Fruit fly (Drosophila melanogaster) whole organism, embryonic: ENCODE data around the gene CG31076.
A peak's percentile ranks its signal among the peaks of the same experiment; 100 is the strongest.

Experiments used
- Bgb ChIP-seq: fragments of 200-800 bp; sonication (Bioruptor generic); IDR thresholded peaks from 2 replicates; pipeline ENCODE4 v1.3.6; 2022; ENCODE audit warnings: missing biosample characterization, missing genetic modification characterization; ENCODE audit not compliant: partially characterized antibody
- CG10366 ChIP-seq: fragments of 200-800 bp; sonication (Bioruptor generic); IDR thresholded peaks from 2 replicates; pipeline ENCODE4 v1.3.6; 2022; ENCODE audit warnings: missing biosample characterization, missing genetic modification characterization
- CG10462 ChIP-seq: fragments of 200-800 bp; sonication (Bioruptor generic); optimal IDR thresholded peaks from 2 replicates; lab custom pipeline; 2016; ENCODE audit warnings: missing biosample characterization, missing genetic modification characterization
- CG11398 ChIP-seq: fragments of 200-800 bp; sonication (Bioruptor generic); optimal IDR thresholded peaks from 2 replicates; lab custom pipeline; 2016; ENCODE audit warnings: missing biosample characterization, missing genetic modification characterization
- CG11456 ChIP-seq: fragments of 200-800 bp; sonication (Bioruptor generic); IDR thresholded peaks from 3 replicates; pipeline ENCODE4 v1.3.6; 2022; ENCODE audit warnings: missing biosample characterization, missing genetic modification characterization
- CG11504 ChIP-seq: fragments of 200-800 bp; sonication (Bioruptor generic); optimal IDR thresholded peaks from 3 replicates; lab custom pipeline; 2019; ENCODE audit warnings: missing biosample characterization, mild to moderate bottlenecking, missing genetic modification characterization, moderate library complexity
- CG12659 ChIP-seq: fragments of 200-800 bp; sonication (Bioruptor generic); optimal IDR thresholded peaks from 3 replicates; lab custom pipeline; 2017; ENCODE audit warnings: mild to moderate bottlenecking, missing biosample characterization, missing genetic modification reagents, missing genetic modification characterization
- CG14441 ChIP-seq: fragments of 200-800 bp; sonication (Bioruptor generic); IDR thresholded peaks from 2 replicates; pipeline ENCODE4 v1.3.6; 2022; ENCODE audit warnings: missing biosample characterization, missing genetic modification characterization
- CG15479 ChIP-seq: fragments of 200-800 bp; sonication (Bioruptor generic); optimal IDR thresholded peaks from 3 replicates; lab custom pipeline; 2019; ENCODE audit warnings: missing biosample characterization, mild to moderate bottlenecking, missing genetic modification characterization, moderate library complexity
- CG1603 ChIP-seq: fragments of 200-800 bp; sonication (Bioruptor generic); optimal IDR thresholded peaks from 2 replicates; lab custom pipeline; 2019; ENCODE audit warnings: missing biosample characterization, mild to moderate bottlenecking, missing genetic modification characterization, moderate library complexity
- CG16815 ChIP-seq: fragments of 200-800 bp; sonication (Bioruptor generic); optimal IDR thresholded peaks from 3 replicates; lab custom pipeline; 2017; ENCODE audit warnings: missing biosample characterization, mild to moderate bottlenecking, missing genetic modification characterization
- CG17802 ChIP-seq: fragments of 200-800 bp; sonication (Bioruptor generic); optimal IDR thresholded peaks from 2 replicates; lab custom pipeline; 2018; ENCODE audit warnings: missing biosample characterization, mild to moderate bottlenecking, missing genetic modification characterization, moderate library complexity
- CG31441 ChIP-seq: fragments of 200-800 bp; sonication (Bioruptor generic); IDR thresholded peaks from 2 replicates; pipeline ENCODE4 v1.3.6; 2022; ENCODE audit warnings: missing biosample characterization, missing genetic modification characterization
- CG4360 ChIP-seq: fragments of 200-800 bp; sonication (Bioruptor generic); IDR thresholded peaks from 2 replicates; pipeline ENCODE4 v1.3.6; 2022; ENCODE audit warnings: missing biosample characterization, missing genetic modification characterization
- CG4404 ChIP-seq: fragments of 200-800 bp; sonication (Bioruptor generic); IDR thresholded peaks from 2 replicates; pipeline ENCODE4 v1.3.6; 2022; ENCODE audit warnings: missing biosample characterization, missing genetic modification characterization
- CG4617 ChIP-seq: fragments of 200-800 bp; sonication (Bioruptor generic); optimal IDR thresholded peaks from 3 replicates; lab custom pipeline; 2016; ENCODE audit warnings: missing biosample characterization, missing genetic modification characterization, borderline replicate concordance
- CG6683 ChIP-seq: fragments of 200-800 bp; sonication (Bioruptor generic); optimal IDR thresholded peaks from 2 replicates; lab custom pipeline; 2017; ENCODE audit warnings: missing biosample characterization, mild to moderate bottlenecking, missing genetic modification characterization, missing genetic modification reagents
- CG7372 ChIP-seq: fragments of 200-800 bp; sonication (Bioruptor generic); IDR thresholded peaks from 2 replicates; pipeline ENCODE4 v1.3.6; 2022; ENCODE audit warnings: missing biosample characterization, missing genetic modification characterization
- CG9876 ChIP-seq: fragments of 200-800 bp; sonication (Bioruptor generic); optimal IDR thresholded peaks from 2 replicates; lab custom pipeline; 2016; ENCODE audit warnings: missing biosample characterization, missing genetic modification characterization
- Dfd ChIP-seq, 2 experiments: fragments of >200 bp; optimal IDR thresholded peaks; 2 replicates each; lab custom pipeline; 2017; ENCODE audit warnings: missing biosample characterization in 2 of 2, missing genetic modification characterization in 2 of 2
- E2f2 ChIP-seq: fragments of 200-800 bp; sonication (Bioruptor generic); IDR thresholded peaks from 2 replicates; pipeline ENCODE4 v1.3.6; 2022; ENCODE audit warnings: missing biosample characterization, missing genetic modification characterization
- Fer1 ChIP-seq: fragments of 200-800 bp; sonication (Bioruptor generic); optimal IDR thresholded peaks from 2 replicates; lab custom pipeline; 2017; ENCODE audit warnings: missing biosample characterization, mild to moderate bottlenecking, missing genetic modification characterization
- HLH54F ChIP-seq: fragments of 200-800 bp; sonication (Bioruptor generic); optimal IDR thresholded peaks from 3 replicates; lab custom pipeline; 2016; ENCODE audit warnings: missing biosample characterization, missing genetic modification characterization
- Hmr ChIP-seq: fragments of 200-800 bp; sonication (Bioruptor generic); optimal IDR thresholded peaks from 3 replicates; lab custom pipeline; 2017; ENCODE audit warnings: mild to moderate bottlenecking, missing biosample characterization, missing genetic modification reagents, missing genetic modification characterization
- Hsf ChIP-seq: fragments of 200-800 bp; sonication (Bioruptor generic); optimal IDR thresholded peaks from 3 replicates; lab custom pipeline; 2016; ENCODE audit warnings: missing biosample characterization, missing genetic modification characterization
- Neu2 ChIP-seq: fragments of 200-800 bp; sonication (Bioruptor generic); optimal IDR thresholded peaks from 3 replicates; lab custom pipeline; 2016; ENCODE audit warnings: missing biosample characterization, missing genetic modification characterization, borderline replicate concordance
- Vsx1 ChIP-seq: fragments of 200-800 bp; sonication (Bioruptor generic); optimal IDR thresholded peaks from 2 replicates; lab custom pipeline; 2017; ENCODE audit warnings: missing biosample characterization, mild to moderate bottlenecking, missing genetic modification characterization, missing genetic modification reagents
- amos ChIP-seq: fragments of 200-800 bp; sonication (Bioruptor generic); IDR thresholded peaks from 2 replicates; pipeline ENCODE4 v1.3.6; 2022; ENCODE audit warnings: missing biosample characterization, missing genetic modification characterization; ENCODE audit not compliant: partially characterized antibody
- ara ChIP-seq: fragments of 200-800 bp; sonication (Bioruptor generic); IDR thresholded peaks from 2 replicates; pipeline ENCODE4 v1.3.6; 2022; ENCODE audit warnings: missing biosample characterization, missing genetic modification characterization
- bcd ChIP-seq: fragments of 200-800 bp; sonication (Bioruptor generic); optimal IDR thresholded peaks from 2 replicates; lab custom pipeline; 2017; ENCODE audit warnings: missing biosample characterization, mild to moderate bottlenecking, missing genetic modification characterization
- chif ChIP-seq, 2 experiments: fragments of 200-800 bp; sonication (Bioruptor generic); optimal IDR thresholded peaks; 3 replicates each; lab custom pipeline; 2016; ENCODE audit warnings: missing biosample characterization in 2 of 2, missing genetic modification characterization in 2 of 2
- chinmo ChIP-seq: fragments of 200-800 bp; sonication (Bioruptor generic); IDR thresholded peaks from 4 replicates; pipeline ENCODE4 v1.3.6; 2022; ENCODE audit warnings: missing biosample characterization, missing genetic modification characterization; ENCODE audit not compliant: partially characterized antibody
- ci ChIP-seq: fragments of 200-800 bp; sonication (Bioruptor generic); IDR thresholded peaks from 3 replicates; pipeline ENCODE4 v1.3.6; 2022; ENCODE audit warnings: missing biosample characterization, missing genetic modification characterization
- croc ChIP-seq: fragments of 200-800 bp; sonication (Bioruptor generic); conservative IDR thresholded peaks from 3 replicates; pipeline ENCODE4 v1.3.6; 2022; ENCODE audit warnings: missing biosample characterization, missing genetic modification characterization
- dan ChIP-seq: fragments of 200-800 bp; sonication (Bioruptor generic); IDR thresholded peaks from 2 replicates; pipeline ENCODE4 v1.3.6; 2022; ENCODE audit warnings: missing biosample characterization, missing genetic modification characterization
- fd96Cb ChIP-seq: fragments of 200-800 bp; sonication (Bioruptor generic); optimal IDR thresholded peaks from 2 replicates; lab custom pipeline; 2018; ENCODE audit warnings: missing biosample characterization, mild to moderate bottlenecking, missing genetic modification characterization, moderate library complexity
- fu2 ChIP-seq: fragments of 200-800 bp; sonication (Bioruptor generic); optimal IDR thresholded peaks from 2 replicates; lab custom pipeline; 2016; ENCODE audit warnings: missing biosample characterization, missing genetic modification characterization
- gfzf ChIP-seq: fragments of 200-800 bp; sonication (Bioruptor generic); optimal IDR thresholded peaks from 2 replicates; lab custom pipeline; 2016; ENCODE audit warnings: missing biosample characterization, mild to moderate bottlenecking, missing genetic modification characterization, moderate library complexity
- grn ChIP-seq: fragments of 200-800 bp; sonication (Bioruptor generic); optimal IDR thresholded peaks from 3 replicates; lab custom pipeline; 2017; ENCODE audit warnings: missing biosample characterization, missing genetic modification characterization
- jing ChIP-seq: fragments of 200-800 bp; sonication (Bioruptor generic); optimal IDR thresholded peaks from 2 replicates; lab custom pipeline; 2018; ENCODE audit warnings: missing biosample characterization, mild to moderate bottlenecking, missing genetic modification characterization
- mirr ChIP-seq: fragments of 200-800 bp; sonication (Bioruptor generic); optimal IDR thresholded peaks from 3 replicates; lab custom pipeline; 2018; ENCODE audit warnings: missing biosample characterization, mild to moderate bottlenecking, missing genetic modification characterization
- otp ChIP-seq: fragments of 200-800 bp; sonication (Bioruptor generic); IDR thresholded peaks from 3 replicates; pipeline ENCODE4, ENCODE4 v1.3.6; 2022; ENCODE audit warnings: missing biosample characterization, missing genetic modification characterization
- prd ChIP-seq, 3 experiments: fragments of >200 bp in 2 of 3; fragments of 200-800 bp in 1 of 3; sonication (Bioruptor generic) in 1 of 3; optimal IDR thresholded peaks in 2 of 3; IDR thresholded peaks in 1 of 3; 2 replicates in 2 of 3; 3 replicates in 1 of 3; pipeline versions ENCODE4 v1.3.6 to Lab custom; 2017 to 2022; ENCODE audit warnings: missing biosample characterization in 1 of 3, missing genetic modification characterization in 1 of 3
- schlank ChIP-seq: fragments of 200-800 bp; sonication (Bioruptor generic); optimal IDR thresholded peaks from 2 replicates; lab custom pipeline; 2018; ENCODE audit warnings: missing biosample characterization, mild to moderate bottlenecking, missing genetic modification characterization
- sob ChIP-seq: fragments of 200-800 bp; sonication (Bioruptor generic); IDR thresholded peaks from 2 replicates; pipeline ENCODE4 v1.3.6; 2022; ENCODE audit warnings: missing biosample characterization, missing genetic modification characterization
- sr ChIP-seq: fragments of 200-800 bp; sonication (Bioruptor generic); IDR thresholded peaks from 3 replicates; pipeline ENCODE4 v1.3.6; 2022; ENCODE audit warnings: missing biosample characterization, missing genetic modification characterization
- ssp ChIP-seq: fragments of 200-800 bp; sonication (Bioruptor generic); IDR thresholded peaks from 2 replicates; pipeline ENCODE4 v1.3.6; 2022; ENCODE audit warnings: missing biosample characterization, missing genetic modification characterization
- stc ChIP-seq: fragments of 200-800 bp; sonication (Bioruptor generic); IDR thresholded peaks from 2 replicates; pipeline ENCODE4 v1.3.6; 2022; ENCODE audit warnings: missing biosample characterization, missing genetic modification characterization
- toy ChIP-seq: fragments of 200-800 bp; sonication (Bioruptor generic); IDR thresholded peaks from 2 replicates; pipeline ENCODE4 v1.3.6; 2022; ENCODE audit warnings: missing biosample characterization, missing genetic modification characterization

CG31076 gene

DNA sequence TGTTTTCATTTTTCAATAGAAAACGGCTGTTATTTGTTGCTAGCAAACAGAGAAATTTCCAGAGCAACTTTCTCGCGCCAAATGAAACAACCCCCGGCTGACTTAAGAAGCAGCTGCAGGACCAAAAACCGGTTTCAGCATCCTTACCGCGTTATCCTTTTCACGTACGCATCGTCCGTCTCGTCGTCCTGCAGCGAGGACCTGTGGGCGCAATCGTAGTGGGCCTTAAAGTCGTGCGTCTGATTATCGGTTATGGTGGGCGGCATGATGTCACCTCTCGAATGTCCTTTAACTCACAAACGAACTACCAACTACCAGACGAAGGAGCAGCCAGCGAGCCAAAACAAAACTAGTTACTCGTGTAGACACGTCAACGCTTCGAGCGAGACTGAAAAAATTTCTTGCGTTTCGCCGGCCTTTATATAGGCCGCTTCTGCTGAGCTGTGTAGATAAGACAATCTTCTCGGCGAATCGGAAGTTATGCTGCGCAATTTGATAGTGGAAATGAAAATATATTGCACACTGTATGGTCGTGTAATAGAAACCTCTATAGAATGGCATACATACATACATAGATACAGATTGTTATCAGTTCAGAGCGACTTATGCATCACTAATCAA, 36.7 kb downstream of the CG31076 start (continued):
- peak; percentile 33 for TF ChIP-seq mirr (GFP tag; lab: Kevin White, UChicago)
- TF ChIP-seq CG6683 = no peak
- no peak for TF ChIP-seq bcd (GFP tag; lab: Kevin White, UChicago)
- no peak for TF ChIP-seq ci
- TF ChIP-seq CG11398 (GFP tag; lab: Kevin White, UChicago) = no peak
- no peak for TF ChIP-seq CG4617
- no peak for TF ChIP-seq amos (GFP tag; lab: Robert Waterston, UW)
- TF ChIP-seq CG11504 (tag; lab: Kevin White, UChicago) = no peak
- no peak for TF ChIP-seq sr (GFP tag; lab: Robert Waterston, UW)
- TF ChIP-seq fd96Cb (tag; lab: Kevin White, UChicago) = no peak
- no peak for TF ChIP-seq CG14441 (GFP tag; lab: Robert Waterston, UW)
- TF ChIP-seq otp = 0 out of 3 replicates have a peak, but pooled peaks have one; percentile 14
- 0 out of 2 replicates have a peak, but pooled peaks have one; percentile 9 for TF ChIP-seq sob
- TF ChIP-seq gfzf (GFP tag; lab: Kevin White, UChicago) = no peak
- no peak for TF ChIP-seq CG4360 (GFP tag; lab: Robert Waterston, UW)
- peak; percentile 70 for TF ChIP-seq grn (GFP tag; lab: Kevin White, UChicago)
- TF ChIP-seq chif (GFP tag; optimal IDR thresholded peaks at IDR 0.05; lab: Kevin White, UChicago) = no peak
- TF ChIP-seq CG4404 (GFP tag; lab: Robert Waterston, UW) = no peak
- TF ChIP-seq Hsf (GFP tag; lab: Kevin White, UChicago) = no peak
- TF ChIP-seq CG31441 (GFP tag; lab: Robert Waterston, UW) = no peak
- TF ChIP-seq CG1603 (tag; lab: Kevin White, UChicago) = no peak
- TF ChIP-seq Bgb (GFP tag; lab: Robert Waterston, UW) = peak; percentile 22; the same call in 1 of the 2 replicates
- no peak for TF ChIP-seq HLH54F (GFP tag; lab: Kevin White, UChicago)
- no peak for TF ChIP-seq CG7372 (GFP tag; lab: Robert Waterston, UW)
- TF ChIP-seq CG15479 = no peak
- 0 out of 4 replicates have a peak, but pooled peaks have one; percentile 65 for TF ChIP-seq chinmo (GFP tag; lab: Robert Waterston, UW)
- no peak for TF ChIP-seq Dfd (GFP tag; optimal IDR thresholded peaks at IDR 0.05; lab: Kevin White, UChicago)
- TF ChIP-seq Vsx1 = no peak

DNA sequence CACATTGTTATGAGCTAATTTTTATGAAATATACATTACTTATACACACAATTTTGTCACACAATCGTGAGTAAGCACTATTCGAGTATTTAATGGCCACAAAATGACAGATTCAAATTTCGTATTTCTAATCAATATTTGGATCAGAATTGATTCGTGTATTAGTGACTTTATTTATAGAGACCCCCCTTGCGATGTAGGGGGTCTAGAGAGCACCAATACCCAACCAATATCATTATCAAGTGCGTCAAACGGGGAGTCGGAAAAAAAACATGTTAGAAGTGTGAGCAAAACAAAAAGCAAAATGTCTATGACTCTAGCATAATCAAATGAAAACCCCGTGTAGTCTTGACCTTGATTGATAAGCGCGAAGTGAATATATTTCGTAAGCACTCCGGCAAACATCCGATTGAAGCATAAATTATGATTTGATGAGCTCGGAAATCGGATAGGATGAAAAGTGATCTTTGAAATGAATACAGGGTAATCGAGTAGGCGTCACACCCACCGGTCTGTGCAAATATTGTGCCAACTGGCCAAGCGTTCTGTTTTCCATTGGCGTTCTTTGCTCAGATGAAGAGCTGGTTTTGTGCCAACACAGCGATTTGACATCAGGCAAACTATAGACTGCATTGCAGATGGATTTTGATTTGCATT, 37.3 kb downstream of the CG31076 start:
- TF ChIP-seq CG9876 (GFP tag; lab: Kevin White, UChicago) (no peak), E2f2 (GFP tag; lab: Robert Waterston, UW) (no peak), fu2 (GFP tag; lab: Kevin White, UChicago) (no peak), dan (no peak), ara (no peak), chinmo (GFP tag; lab: Robert Waterston, UW) (peak; percentile 72; the same call in 2 of the 4 replicates), CG10462 (GFP tag; lab: Kevin White, UChicago) (no peak), schlank (tag; lab: Kevin White, UChicago) (no peak), Neu2 (GFP tag; lab: Kevin White, UChicago) (no peak), Fer1 (GFP tag; lab: Kevin White, UChicago) (peak; percentile 40), toy (GFP tag; lab: Robert Waterston, UW) (no peak), Hmr (peak; percentile 54), CG4617 (no peak), prd (optimal IDR thresholded peaks at IDR 0.05; lab: Kevin White, UChicago) (no peak), prd (GFP tag; IDR thresholded peaks at IDR 0.05; lab: Robert Waterston, UW) (no peak), CG12659 (GFP tag; lab: Kevin White, UChicago) (peak; percentile 17), CG10366 (GFP tag; lab: Robert Waterston, UW) (no peak), croc (GFP tag; lab: Robert Waterston, UW) (no peak), ssp (GFP tag; lab: Robert Waterston, UW) (no peak), CG17802 (tag; lab: Kevin White, UChicago) (no peak), stc (GFP tag; lab: Robert Waterston, UW) (no peak), jing (GFP tag; lab: Kevin White, UChicago) (no peak), CG16815 (no peak), CG11456 (no peak)
